Worm (Caenorhabditis elegans) whole organism, L2 larva: ENCODE results near the gene max-2.
"Not testable (repeated sequence)": the region's sequence is repeated elsewhere in the genome, so short reads cannot be mapped to it uniquely, and the experiment has no call there.

ENCODE experiments used
- C34F6.9 ChIP-seq: fragments of 150-350 bp; optimal IDR thresholded peaks from 2 replicates; lab custom pipeline; 2014; ENCODE audit warnings: missing biosample characterization, missing genetic modification characterization
- F13H6.1 ChIP-seq: sonication (generic microtip); optimal IDR thresholded peaks from 2 replicates; lab custom pipeline; 2016; ENCODE audit warnings: missing genetic modification characterization, missing compliant biosample characterization
- Y55F3AM.14 ChIP-seq: fragments of 200-800 bp; sonication (Bioruptor generic); optimal IDR thresholded peaks from 2 replicates; lab custom pipeline; 2018; ENCODE audit warnings: mild to moderate bottlenecking, missing genetic modification characterization, missing compliant biosample characterization
- alr-1 ChIP-seq: fragments of 150-350 bp; optimal IDR thresholded peaks from 2 replicates; lab custom pipeline; 2014; ENCODE audit warnings: missing biosample characterization, missing genetic modification characterization
- aly-2 ChIP-seq: fragments of 150-350 bp; optimal IDR thresholded peaks from 2 replicates; lab custom pipeline; 2014; ENCODE audit warnings: missing biosample characterization, missing genetic modification characterization
- ceh-16 ChIP-seq: fragments of 150-350 bp; optimal IDR thresholded peaks from 2 replicates; lab custom pipeline; 2014; ENCODE audit warnings: missing biosample characterization, missing genetic modification characterization
- ceh-82 ChIP-seq: fragments of 150-350 bp; optimal IDR thresholded peaks from 2 replicates; lab custom pipeline; 2014; ENCODE audit warnings: missing biosample characterization, missing genetic modification characterization
- crh-2 ChIP-seq: sonication (generic microtip); optimal IDR thresholded peaks from 2 replicates; lab custom pipeline; 2017; ENCODE audit warnings: missing biosample characterization, missing genetic modification characterization
- gmeb-1 ChIP-seq: fragments of 150-350 bp; optimal IDR thresholded peaks from 2 replicates; lab custom pipeline; 2014; ENCODE audit warnings: missing biosample characterization, missing genetic modification characterization
- lin-11 ChIP-seq: fragments of 150-350 bp; sonication (generic microtip); optimal IDR thresholded peaks from 2 replicates; lab custom pipeline; 2014; ENCODE audit warnings: missing biosample characterization, missing genetic modification characterization, inconsistent platforms, mixed read lengths
- lin-13 ChIP-seq: fragments of 150-350 bp; optimal IDR thresholded peaks from 2 replicates; lab custom pipeline; 2014; ENCODE audit warnings: missing biosample characterization, missing genetic modification reagents, missing genetic modification characterization
- lsy-2 ChIP-seq, 2 experiments: fragments of 150-350 bp in 1 of 2; sonication (generic microtip) in 1 of 2; optimal IDR thresholded peaks; 2 replicates each; lab custom pipeline; 2014 to 2017; ENCODE audit warnings: missing biosample characterization in 2 of 2, missing genetic modification characterization in 2 of 2
- mab-5 ChIP-seq: fragments of 150-350 bp; optimal IDR thresholded peaks from 2 replicates; lab custom pipeline; 2014; ENCODE audit warnings: missing biosample characterization, missing genetic modification characterization
- mbf-1 ChIP-seq: sonication (generic microtip); optimal IDR thresholded peaks from 2 replicates; lab custom pipeline; 2017; ENCODE audit warnings: missing biosample characterization, missing genetic modification characterization
- mdl-1 ChIP-seq, 2 experiments: fragments of 150-350 bp in 1 of 2; sonication (generic microtip) in 1 of 2; optimal IDR thresholded peaks; 2 replicates each; lab custom pipeline; 2017; ENCODE audit warnings: missing biosample characterization in 2 of 2, missing genetic modification characterization in 2 of 2
- nhr-10 ChIP-seq: sonication (generic microtip); optimal IDR thresholded peaks from 2 replicates; lab custom pipeline; 2017; ENCODE audit warnings: missing biosample characterization, missing genetic modification characterization
- nhr-11 ChIP-seq: fragments of 150-350 bp; optimal IDR thresholded peaks from 2 replicates; lab custom pipeline; 2014; ENCODE audit warnings: missing biosample characterization, missing genetic modification characterization
- nhr-12 ChIP-seq: fragments of 150-350 bp; optimal IDR thresholded peaks from 2 replicates; lab custom pipeline; 2014; ENCODE audit warnings: missing biosample characterization, missing genetic modification characterization
- nhr-129 ChIP-seq: fragments of 150-350 bp; optimal IDR thresholded peaks from 2 replicates; lab custom pipeline; 2014; ENCODE audit warnings: missing biosample characterization, missing genetic modification characterization
- nhr-21 ChIP-seq: fragments of 150-350 bp; optimal IDR thresholded peaks from 2 replicates; lab custom pipeline; 2014; ENCODE audit warnings: missing biosample characterization, missing genetic modification characterization
- nhr-23 ChIP-seq: fragments of 150-350 bp; optimal IDR thresholded peaks from 2 replicates; lab custom pipeline; 2014; ENCODE audit warnings: missing biosample characterization, missing genetic modification reagents, missing genetic modification characterization
- nhr-237 ChIP-seq: fragments of 150-350 bp; optimal IDR thresholded peaks from 2 replicates; lab custom pipeline; 2014; ENCODE audit warnings: missing biosample characterization, missing genetic modification characterization
- nhr-25 ChIP-seq: fragments of 150-350 bp; sonication (generic microtip); optimal IDR thresholded peaks from 3 replicates; lab custom pipeline; 2014; ENCODE audit warnings: missing biosample characterization, missing genetic modification characterization
- nhr-6 ChIP-seq: fragments of 150-350 bp; optimal IDR thresholded peaks from 2 replicates; lab custom pipeline; 2014; ENCODE audit warnings: missing biosample characterization, missing genetic modification characterization
- peb-1 ChIP-seq: fragments of 150-350 bp; optimal IDR thresholded peaks from 2 replicates; lab custom pipeline; 2014; ENCODE audit warnings: missing biosample characterization, missing genetic modification characterization
- sem-4 ChIP-seq: fragments of 150-350 bp; optimal IDR thresholded peaks from 2 replicates; lab custom pipeline; 2014; ENCODE audit warnings: missing biosample characterization, missing genetic modification reagents, missing genetic modification characterization
- sma-3 ChIP-seq: sonication (generic microtip); optimal IDR thresholded peaks from 2 replicates; lab custom pipeline; 2016; ENCODE audit warnings: missing genetic modification reagents, missing genetic modification characterization, missing compliant biosample characterization
- sma-9 ChIP-seq, 2 experiments: fragments of 150-350 bp in 1 of 2; sonication (generic microtip) in 1 of 2; optimal IDR thresholded peaks; 2 replicates each; lab custom pipeline; 2014 to 2016; ENCODE audit warnings: missing genetic modification characterization in 2 of 2, mild to moderate bottlenecking in 1 of 2, missing biosample characterization in 1 of 2, missing compliant biosample characterization in 1 of 2, missing genetic modification reagents in 1 of 2, moderate library complexity in 1 of 2
- snpc-4 ChIP-seq: fragments of 150-350 bp; optimal IDR thresholded peaks from 2 replicates; lab custom pipeline; 2014; ENCODE audit warnings: missing biosample characterization, missing genetic modification characterization
- unc-39 ChIP-seq: fragments of 150-350 bp; optimal IDR thresholded peaks from 2 replicates; lab custom pipeline; 2014; ENCODE audit warnings: missing biosample characterization, missing genetic modification characterization
- unc-55 ChIP-seq: fragments of 150-350 bp; sonication (generic microtip); optimal IDR thresholded peaks from 3 replicates; lab custom pipeline; 2014; ENCODE audit warnings: missing biosample characterization, missing genetic modification reagents, missing genetic modification characterization
- unc-62 ChIP-seq: fragments of 150-350 bp; optimal IDR thresholded peaks from 2 replicates; lab custom pipeline; 2014; ENCODE audit warnings: missing biosample characterization, missing genetic modification reagents, missing genetic modification characterization
- zag-1 ChIP-seq: fragments of 150-350 bp; optimal IDR thresholded peaks from 2 replicates; lab custom pipeline; 2014; ENCODE audit warnings: missing biosample characterization, missing genetic modification characterization
- ztf-1 ChIP-seq: fragments of 200-800 bp; sonication (Bioruptor generic); conservative IDR thresholded peaks from 2 replicates; pipeline ENCODE4 v1.3.6; 2022; ENCODE audit warnings: missing genetic modification characterization, missing compliant biosample characterization
- ztf-11 ChIP-seq: sonication (generic microtip); optimal IDR thresholded peaks from 2 replicates; lab custom pipeline; 2017; ENCODE audit warnings: missing biosample characterization, missing genetic modification characterization
- ztf-4 ChIP-seq: fragments of 150-350 bp; optimal IDR thresholded peaks from 2 replicates; lab custom pipeline; 2014; ENCODE audit warnings: missing biosample characterization, missing genetic modification characterization

The max-2 gene

DNA sequence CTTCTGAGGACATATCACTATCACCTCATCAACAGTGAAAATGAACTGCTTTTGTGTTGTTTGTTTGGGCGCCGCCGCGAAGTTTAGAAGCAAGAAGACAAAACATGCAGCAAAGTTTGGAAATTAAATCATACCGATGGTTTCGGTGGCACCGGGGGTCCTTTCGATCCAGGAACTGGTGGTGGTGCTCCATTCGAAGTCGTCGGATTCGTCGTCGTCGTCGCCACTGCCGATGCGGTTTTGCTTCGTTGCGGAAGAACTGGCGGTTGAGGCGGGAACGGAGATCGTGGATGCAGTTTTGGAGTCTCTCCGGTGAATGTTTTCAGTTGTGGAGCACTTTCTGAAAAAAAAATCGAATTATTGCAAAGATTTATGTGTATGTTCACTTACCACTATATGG is 2.1 kb downstream of the max-2 start:
- TF ChIP-seq mdl-1 (tag; optimal IDR thresholded peaks at IDR 0.05; lab: Kevin White, UChicago) (no peak), nhr-10 (no peak), mbf-1 (no peak), nhr-12 (tag; lab: Kevin White, UChicago) (no peak), snpc-4 (no peak)

- no peak for TF ChIP-seq nhr-129 (tag; lab: Kevin White, UChicago)
- peak; percentile 46 for TF ChIP-seq nhr-25 (tag; lab: Kevin White, UChicago)
Measured at ce11 chrII:13022555-13022954, 3.1 kb downstream of the max-2 start.

ce11 chrII:13016381-13016780 is 9.3 kb downstream of the max-2 start:
- TF ChIP-seq crh-2: peak; percentile 48
- TF ChIP-seq lsy-2 (tag; optimal IDR thresholded peaks at IDR 0.05; lab: Kevin White, UChicago): peak; percentile 41 to 64
- peak; percentile 47 for TF ChIP-seq nhr-25 (tag; lab: Kevin White, UChicago)
- TF ChIP-seq gmeb-1: peak; percentile 8
- TF ChIP-seq sma-9 (GFP tag; optimal IDR thresholded peaks at IDR 0.05; lab: Kevin White, UChicago): peak; percentile 79
- TF ChIP-seq sma-9 (tag; optimal IDR thresholded peaks at IDR 0.05; lab: Kevin White, UChicago): not testable (repeated sequence)
- peak; percentile 56 for TF ChIP-seq lin-13 (GFP tag; lab: Kevin White, UChicago)
- TF ChIP-seq nhr-129 (tag; lab: Kevin White, UChicago): peak; percentile 44
- TF ChIP-seq unc-55: peak; percentile 60
- TF ChIP-seq sem-4 (tag; lab: Kevin White, UChicago): peak; percentile 4
- peak; percentile 16 for TF ChIP-seq nhr-21 (tag; lab: Kevin White, UChicago)
- peak; percentile 48 for TF ChIP-seq C34F6.9
- peak; percentile 73 for TF ChIP-seq F13H6.1 (tag; lab: Kevin White, UChicago)
- TF ChIP-seq sma-3 (GFP tag; lab: Kevin White, UChicago): peak; percentile 50

ce11 chrII:13013966-13014365 is 11.7 kb downstream of the max-2 start, which contains the start of gene F18A11.5:
TSS of gene F18A11.5 (minus strand) at chrII:13014286.
- TF ChIP-seq ztf-1 (GFP tag; lab: Robert Waterston, UW): no peak
- no peak for TF ChIP-seq ceh-82 (tag; lab: Kevin White, UChicago)
- no peak for TF ChIP-seq nhr-23 (tag; lab: Kevin White, UChicago)
- peak; percentile 10 for TF ChIP-seq crh-2
- TF ChIP-seq unc-62 (GFP tag; lab: Kevin White, UChicago): no peak
- TF ChIP-seq nhr-11 (tag; lab: Kevin White, UChicago): no peak
- no peak for TF ChIP-seq zag-1
- TF ChIP-seq lin-11: no peak
- TF ChIP-seq F13H6.1 (tag; lab: Kevin White, UChicago): no peak
- no peak for TF ChIP-seq lsy-2 (tag; optimal IDR thresholded peaks at IDR 0.05; lab: Kevin White, UChicago)
- TF ChIP-seq unc-55: peak; percentile 27
- no peak for TF ChIP-seq nhr-25 (tag; lab: Kevin White, UChicago)
- TF ChIP-seq C34F6.9: peak; percentile 10
- TF ChIP-seq sem-4 (tag; lab: Kevin White, UChicago): no peak
- TF ChIP-seq Y55F3AM.14 (GFP tag; lab: Kevin White, UChicago): no peak
- TF ChIP-seq nhr-129 (tag; lab: Kevin White, UChicago): peak; percentile 21
- TF ChIP-seq mbf-1: no peak
- TF ChIP-seq aly-2 (tag; lab: Kevin White, UChicago): no peak
- no peak for TF ChIP-seq sma-3 (GFP tag; lab: Kevin White, UChicago)
- TF ChIP-seq peb-1 (tag; lab: Kevin White, UChicago): no peak
- TF ChIP-seq ceh-16 (tag; lab: Kevin White, UChicago): no peak
- TF ChIP-seq alr-1 (tag; lab: Kevin White, UChicago): no peak
- no peak for TF ChIP-seq ztf-11 (tag; lab: Kevin White, UChicago)
- TF ChIP-seq lin-13 (GFP tag; lab: Kevin White, UChicago): peak; percentile 7
- TF ChIP-seq mab-5 (tag; lab: Kevin White, UChicago): no peak
- TF ChIP-seq unc-39 (tag; lab: Kevin White, UChicago): no peak
- no peak for TF ChIP-seq nhr-237 (tag; lab: Kevin White, UChicago)
- no peak for TF ChIP-seq nhr-21 (tag; lab: Kevin White, UChicago)
- TF ChIP-seq nhr-6 (tag; lab: Kevin White, UChicago): no peak
- TF ChIP-seq ztf-4: no peak
- no peak for TF ChIP-seq snpc-4
